Worm (Caenorhabditis elegans): Measurements from ENCODE around the gene skat-1.
"Not testable (repeated sequence)": the region's sequence is repeated elsewhere in the genome, so short reads cannot be mapped to it uniquely, and the experiment has no call there.

Gene skat-1

DNA sequence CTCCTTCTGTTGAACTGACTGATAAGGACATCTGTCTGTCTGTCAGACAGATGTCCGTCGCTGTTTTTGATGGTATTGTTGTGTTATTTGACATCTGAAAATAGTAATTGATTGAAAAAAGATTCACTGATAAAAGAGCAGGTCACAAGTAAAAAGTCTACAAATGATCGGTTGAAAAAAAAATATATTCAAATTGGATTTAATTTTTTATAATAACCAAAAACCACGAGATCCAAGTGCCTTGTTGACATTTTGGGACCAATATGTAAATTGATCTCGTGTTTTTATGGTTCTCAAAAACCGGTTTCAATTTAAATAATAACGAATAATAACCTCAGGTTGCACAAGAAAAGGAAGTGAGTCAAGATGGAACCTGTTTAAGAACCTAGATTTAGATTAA, 30.4 kb upstream of the skat-1 start, which contains the start of gene F59B2.13:
TSS of gene F59B2.13 (minus strand) at position 101 of the 400 bp plus-strand sequence.
- TF ChIP-seq ama-1 (optimal IDR thresholded peaks at IDR 0.05) = no peak
- no peak for TF ChIP-seq flt-1 (GFP tag; IDR thresholded peaks at IDR 0.05)
- no peak for TF ChIP-seq tbx-11 (GFP tag; IDR thresholded peaks at IDR 0.05)
- TF ChIP-seq aly-1 (tag; optimal IDR thresholded peaks at IDR 0.05) = no peak
- no peak for TF ChIP-seq sea-1 (GFP tag; conservative IDR thresholded peaks at IDR 0.05)
- TF ChIP-seq hmbx-1 (tag; optimal IDR thresholded peaks at IDR 0.05) = no peak
- no peak for TF ChIP-seq scrt-1 (GFP tag; IDR thresholded peaks at IDR 0.05)
- TF ChIP-seq ceh-13 (GFP tag; optimal IDR thresholded peaks at IDR 0.05) = no peak
- TF ChIP-seq B0310.2 (tag; optimal IDR thresholded peaks at IDR 0.05) = no peak
- TF ChIP-seq ceh-36 (tag; optimal IDR thresholded peaks at IDR 0.05) = no peak
- TF ChIP-seq ets-7 (tag; optimal IDR thresholded peaks at IDR 0.05) = no peak
- TF ChIP-seq hnd-1 (tag; optimal IDR thresholded peaks at IDR 0.05) = no peak
- no peak for TF ChIP-seq F13C5.2 (tag; optimal IDR thresholded peaks at IDR 0.05)
- TF ChIP-seq hmg-4 (GFP tag; optimal IDR thresholded peaks at IDR 0.05) = no peak
- TF ChIP-seq tbx-37 (GFP tag; conservative IDR thresholded peaks at IDR 0.05) = no peak
- no peak for TF ChIP-seq tra-4 (tag; optimal IDR thresholded peaks at IDR 0.05)
- TF ChIP-seq pes-1 (GFP tag; IDR thresholded peaks at IDR 0.05) = no peak

DNA sequence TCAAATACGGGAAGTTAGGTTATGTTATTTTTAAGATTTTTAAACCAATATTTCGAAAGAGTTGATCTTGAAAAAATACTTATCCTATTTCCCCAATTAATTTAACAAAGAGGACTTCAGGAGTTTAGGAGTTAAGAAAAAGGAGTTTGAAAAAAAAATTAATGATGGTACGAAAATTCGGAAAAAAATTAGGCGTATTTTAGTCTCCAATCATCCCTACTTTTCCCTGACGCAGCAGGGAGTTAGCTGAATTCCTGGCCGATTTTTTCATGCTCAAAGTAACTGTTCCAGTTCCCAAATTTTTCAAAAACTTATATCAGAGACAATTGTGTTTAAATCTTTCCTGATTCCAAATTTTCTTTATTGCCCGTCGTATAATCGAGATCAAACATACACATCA, 27.0 kb upstream of the skat-1 start:
- TF ChIP-seq ets-7 (tag; optimal IDR thresholded peaks at IDR 0.05) (no peak), aly-1 (tag; optimal IDR thresholded peaks at IDR 0.05) (no peak), B0310.2 (tag; optimal IDR thresholded peaks at IDR 0.05) (no peak), ceh-36 (tag; optimal IDR thresholded peaks at IDR 0.05) (no peak), ceh-13 (GFP tag; optimal IDR thresholded peaks at IDR 0.05) (no peak), tbx-11 (GFP tag; IDR thresholded peaks at IDR 0.05) (no peak), tbx-37 (GFP tag; conservative IDR thresholded peaks at IDR 0.05) (no peak), hnd-1 (tag; optimal IDR thresholded peaks at IDR 0.05) (no peak), pes-1 (GFP tag; IDR thresholded peaks at IDR 0.05) (no peak), scrt-1 (GFP tag; IDR thresholded peaks at IDR 0.05) (no peak), ama-1 (optimal IDR thresholded peaks at IDR 0.05) (no peak), tra-4 (tag; optimal IDR thresholded peaks at IDR 0.05) (no peak)

DNA sequence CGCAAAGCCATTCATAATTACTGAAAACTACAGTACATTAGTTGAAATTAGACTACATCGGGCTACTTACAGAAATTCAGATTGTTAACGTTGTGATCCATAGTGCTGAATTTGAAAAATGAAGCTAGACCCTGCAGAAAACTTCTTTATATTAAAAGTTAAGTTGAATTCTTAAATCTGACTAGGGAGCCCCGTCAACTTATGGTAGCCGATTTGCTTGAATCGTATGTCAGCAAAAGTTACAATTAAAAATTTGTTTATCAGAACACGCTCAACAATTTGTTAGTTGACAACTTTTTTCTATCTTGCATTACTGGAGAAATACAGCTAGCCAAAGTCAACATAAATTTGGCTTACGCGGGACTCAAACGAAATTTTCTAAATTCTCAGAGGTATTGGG, 25.9 kb upstream of the skat-1 start, which contains the start of gene F59B2.14:
TSS of gene F59B2.14 (minus strand) at position 101 of the 400 bp plus-strand sequence.
- TF ChIP-seq ets-7 (tag; optimal IDR thresholded peaks at IDR 0.05) (no peak), tra-4 (tag; optimal IDR thresholded peaks at IDR 0.05) (no peak), ama-1 (optimal IDR thresholded peaks at IDR 0.05) (no peak), hmbx-1 (tag; optimal IDR thresholded peaks at IDR 0.05) (no peak), ceh-36 (tag; optimal IDR thresholded peaks at IDR 0.05) (no peak), hmg-4 (GFP tag; optimal IDR thresholded peaks at IDR 0.05) (no peak), F13C5.2 (tag; optimal IDR thresholded peaks at IDR 0.05) (no peak), tbx-37 (GFP tag; conservative IDR thresholded peaks at IDR 0.05) (no peak), B0310.2 (tag; optimal IDR thresholded peaks at IDR 0.05) (no peak), tbx-11 (GFP tag; IDR thresholded peaks at IDR 0.05) (no peak), aly-1 (tag; optimal IDR thresholded peaks at IDR 0.05) (no peak), pes-1 (GFP tag; IDR thresholded peaks at IDR 0.05) (no peak), sea-1 (GFP tag; conservative IDR thresholded peaks at IDR 0.05) (no peak), scrt-1 (GFP tag; IDR thresholded peaks at IDR 0.05) (no peak), hnd-1 (tag; optimal IDR thresholded peaks at IDR 0.05) (no peak), ceh-13 (GFP tag; optimal IDR thresholded peaks at IDR 0.05) (no peak), flt-1 (GFP tag; IDR thresholded peaks at IDR 0.05) (no peak)

DNA sequence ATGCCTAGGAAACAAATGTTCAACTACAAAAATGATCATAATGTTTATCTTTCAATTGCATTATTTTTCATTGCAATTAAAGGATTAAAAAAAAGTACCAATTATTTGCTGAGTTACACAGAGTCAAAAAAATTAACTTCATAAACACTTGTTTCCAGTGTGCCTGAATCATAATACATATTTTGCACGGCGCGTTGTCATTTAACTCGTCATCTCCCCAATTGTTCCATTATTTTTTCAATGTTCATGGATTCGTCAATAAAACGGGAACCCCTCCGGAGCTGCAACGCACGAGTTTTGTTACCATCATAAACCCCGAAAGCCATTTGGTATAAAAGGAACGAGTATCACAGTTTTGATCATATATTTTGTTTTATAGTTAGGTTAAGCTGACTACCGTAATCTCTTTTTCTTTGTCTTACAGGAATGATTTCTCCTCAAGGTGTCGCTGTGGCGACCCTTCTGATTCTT, 20.6 kb upstream of the skat-1 start, which contains the start of gene F59B2.12:
TSS of gene F59B2.12 (plus strand) at position 421 of the 471 bp plus-strand sequence.
- TF ChIP-seq tbx-11 (GFP tag; IDR thresholded peaks at IDR 0.05) (no peak), hnd-1 (tag; optimal IDR thresholded peaks at IDR 0.05) (no peak), B0310.2 (tag; optimal IDR thresholded peaks at IDR 0.05) (no peak)

DNA sequence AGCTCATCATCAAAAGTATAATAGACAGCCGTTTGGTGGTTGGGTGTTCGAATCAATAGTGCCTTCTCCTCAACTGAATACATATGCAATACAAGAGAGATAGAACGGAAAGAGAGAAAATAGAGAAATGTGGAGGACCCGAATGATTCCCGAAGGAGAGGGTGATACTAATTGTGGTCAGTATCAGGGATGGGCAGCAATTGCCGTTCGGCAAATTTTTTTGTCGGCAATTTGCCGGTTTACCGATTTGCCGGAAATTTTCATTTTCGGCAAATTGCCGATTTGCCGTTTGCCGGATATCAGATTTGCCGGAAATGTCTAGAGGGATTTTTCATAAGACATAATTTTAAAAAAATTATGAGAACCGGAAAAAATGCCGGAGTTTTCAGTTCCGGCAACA, 15.7 kb upstream of the skat-1 start, which contains the start of gene F59B2.9:
TSS of gene F59B2.9 (minus strand) at position 101 of the 400 bp plus-strand sequence.
- no peak for TF ChIP-seq tra-4 (tag; optimal IDR thresholded peaks at IDR 0.05)
- no peak for TF ChIP-seq scrt-1 (GFP tag; IDR thresholded peaks at IDR 0.05)

DNA sequence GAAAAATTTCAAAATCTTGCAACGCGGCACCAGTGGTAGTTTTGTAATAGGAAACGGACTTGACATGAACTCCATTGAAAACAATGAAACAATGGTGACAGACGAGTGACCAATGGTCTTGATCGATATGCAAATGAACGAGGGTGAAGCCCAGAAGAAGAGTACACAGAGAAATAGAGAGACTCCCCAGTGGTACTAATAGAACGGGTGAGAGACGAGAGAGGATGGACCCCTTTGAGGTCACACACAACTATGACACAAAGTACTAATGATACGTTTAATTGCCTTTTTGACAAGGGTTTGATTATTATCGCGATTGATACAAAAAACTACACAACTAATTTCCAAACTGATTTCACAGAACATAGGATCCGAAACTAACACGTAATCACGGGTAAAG, 13.5 kb upstream of the skat-1 start, which contains the start of gene F59B2.8:
TSS of gene F59B2.8 (minus strand) at position 151 of the 400 bp plus-strand sequence.
- TF ChIP-seq tbx-11 (GFP tag; IDR thresholded peaks at IDR 0.05) (no peak), B0310.2 (tag; optimal IDR thresholded peaks at IDR 0.05) (no peak), sea-1 (GFP tag; conservative IDR thresholded peaks at IDR 0.05) (no peak), scrt-1 (GFP tag; IDR thresholded peaks at IDR 0.05) (no peak), pes-1 (GFP tag; IDR thresholded peaks at IDR 0.05) (no peak), hnd-1 (tag; optimal IDR thresholded peaks at IDR 0.05) (no peak), ceh-36 (tag; optimal IDR thresholded peaks at IDR 0.05) (no peak)

DNA sequence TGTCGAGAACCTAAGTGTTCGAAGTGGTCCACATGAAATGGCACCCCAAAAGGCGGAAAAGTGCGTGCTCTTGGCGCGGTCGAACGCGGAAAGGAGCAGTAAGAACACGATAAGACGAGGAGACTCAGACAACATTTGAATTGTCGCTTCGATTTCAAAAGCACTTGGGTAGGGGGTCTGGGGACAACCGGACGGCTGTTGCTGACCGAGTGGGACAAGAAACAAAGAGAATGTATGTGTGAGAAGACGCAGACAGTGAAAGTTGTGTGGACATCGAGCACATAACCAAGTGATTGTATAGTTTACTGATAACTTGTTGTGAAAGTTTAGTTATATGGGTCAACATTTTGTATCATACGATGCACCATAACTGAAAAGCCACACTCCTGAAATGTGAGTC, 10.6 kb upstream of the skat-1 start:
- TF ChIP-seq flt-1 (GFP tag; IDR thresholded peaks at IDR 0.05) = no peak
- TF ChIP-seq hnd-1 (tag; optimal IDR thresholded peaks at IDR 0.05) = no peak
- TF ChIP-seq hmg-4 (GFP tag; optimal IDR thresholded peaks at IDR 0.05) = peak; percentile 22

DNA sequence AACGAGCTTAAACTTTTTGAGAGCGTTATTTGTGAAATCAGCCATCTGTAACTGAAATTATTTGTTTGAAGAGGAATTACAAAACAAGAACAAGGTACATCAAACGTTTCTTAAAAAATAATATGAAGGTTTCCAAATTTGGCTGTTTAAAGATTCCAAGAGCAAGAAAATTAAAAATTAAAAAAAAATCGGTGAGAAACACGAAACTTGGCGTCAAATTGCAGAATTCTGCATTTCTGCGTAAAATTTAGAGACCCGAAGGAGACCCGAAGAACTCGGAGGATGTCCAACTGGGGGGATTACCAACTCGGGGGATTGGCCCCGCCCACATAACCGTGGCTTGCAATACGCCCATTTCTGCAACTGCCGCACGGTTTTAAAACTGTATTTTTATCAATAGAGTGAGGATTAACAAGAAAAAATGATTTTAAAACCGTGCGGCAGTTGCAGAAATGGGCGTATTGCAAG, 9.4 kb upstream of the skat-1 start, which contains the start of gene rab-6.1:
TSS of gene rab-6.1 (minus strand) at position 51 of the 468 bp plus-strand sequence.
- TF ChIP-seq hmbx-1 (tag; optimal IDR thresholded peaks at IDR 0.05); pes-1 (GFP tag; IDR thresholded peaks at IDR 0.05); ceh-36 (tag; optimal IDR thresholded peaks at IDR 0.05): not testable (repeated sequence)

Measured in whole organism, early embryonic.